Worm (Caenorhabditis elegans) whole organism, mixed stage, embryonic: Measurements from ENCODE around the gene chw-1.

ENCODE experiments used
- ces-1 ChIP-seq: fragments of 150-350 bp; optimal IDR thresholded peaks from 2 replicates; lab custom pipeline; 2014; ENCODE audit warnings: missing biosample characterization, missing genetic modification reagents, missing genetic modification characterization
- elt-1 ChIP-seq: sonication (generic microtip); optimal IDR thresholded peaks from 2 replicates; lab custom pipeline; 2017; ENCODE audit warnings: missing genetic modification characterization, mild to moderate bottlenecking, missing compliant biosample characterization, antibody characterized with exemption, moderate library complexity, borderline replicate concordance; ENCODE audit not compliant: insufficient read depth
- lin-13 ChIP-seq: fragments of 150-350 bp; optimal IDR thresholded peaks from 2 replicates; lab custom pipeline; 2014; ENCODE audit warnings: missing biosample characterization, missing genetic modification characterization
- mep-1 ChIP-seq: fragments of 150-350 bp; optimal IDR thresholded peaks from 2 replicates; lab custom pipeline; 2017; ENCODE audit warnings: missing biosample characterization, missing genetic modification reagents, missing genetic modification characterization, inconsistent platforms
- nhr-28 ChIP-seq: fragments of 150-350 bp; optimal IDR thresholded peaks from 2 replicates; lab custom pipeline; 2014; ENCODE audit warnings: missing biosample characterization, missing genetic modification characterization
- nhr-76 ChIP-seq: sonication (generic microtip); optimal IDR thresholded peaks from 2 replicates; lab custom pipeline; 2017; ENCODE audit warnings: missing biosample characterization, missing genetic modification characterization
- snpc-4 ChIP-seq: fragments of 150-350 bp; optimal IDR thresholded peaks from 2 replicates; lab custom pipeline; 2014; ENCODE audit warnings: missing biosample characterization, missing genetic modification characterization
- sptf-1 ChIP-seq: sonication (generic microtip); optimal IDR thresholded peaks from 2 replicates; lab custom pipeline; 2017; ENCODE audit warnings: mild to moderate bottlenecking, missing genetic modification characterization, moderate library complexity, missing compliant biosample characterization
- tbx-8 ChIP-seq: fragments of 200-800 bp; sonication (Bioruptor generic); optimal IDR thresholded peaks from 2 replicates; lab custom pipeline; 2018; ENCODE audit warnings: mild to moderate bottlenecking, missing genetic modification characterization, moderate library complexity, missing compliant biosample characterization
- unc-39 ChIP-seq: fragments of 150-350 bp; optimal IDR thresholded peaks from 2 replicates; lab custom pipeline; 2014; ENCODE audit warnings: missing biosample characterization, missing genetic modification characterization
- unc-62 ChIP-seq: fragments of 150-350 bp; optimal IDR thresholded peaks from 2 replicates; lab custom pipeline; 2014; ENCODE audit warnings: missing biosample characterization, missing genetic modification reagents, missing genetic modification characterization

DNA sequence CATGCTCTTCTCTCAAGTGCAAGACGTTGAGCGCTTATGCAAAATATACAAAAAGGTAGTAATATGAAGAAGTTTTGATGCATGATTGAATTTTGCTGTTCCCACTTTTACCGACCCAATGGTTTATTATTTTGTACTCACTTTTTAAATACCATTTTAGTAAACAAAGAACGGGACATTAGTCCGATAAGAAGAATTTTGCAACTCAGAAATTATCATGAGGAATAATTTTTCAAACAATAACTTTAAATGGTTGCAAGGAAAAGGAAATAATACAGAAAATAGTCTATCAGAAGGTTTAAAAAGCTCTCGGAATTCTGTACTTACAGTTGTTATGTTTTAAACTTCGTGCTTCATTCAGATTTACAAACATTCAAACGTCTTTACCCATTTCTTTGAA lies 47.5 kb upstream of the chw-1 start, which contains the start of gene F15H10.9:
- TF ChIP-seq sptf-1 (tag; lab: Kevin White, UChicago) (no peak), snpc-4 (tag; lab: Kevin White, UChicago) (no peak), unc-39 (tag; lab: Kevin White, UChicago) (no peak), mep-1 (tag; lab: Kevin White, UChicago) (no peak), tbx-8 (GFP tag; lab: Kevin White, UChicago) (no peak), nhr-28 (tag; lab: Kevin White, UChicago) (no peak), elt-1 (tag; lab: Kevin White, UChicago) (no peak), lin-13 (tag; lab: Kevin White, UChicago) (no peak), nhr-76 (tag; lab: Kevin White, UChicago) (no peak), ces-1 (GFP tag; lab: Kevin White, UChicago) (no peak), unc-62 (GFP tag; lab: Kevin White, UChicago) (no peak)
